Fruit fly (Drosophila melanogaster): ENCODE data around the gene Trpml.
A peak's percentile ranks its signal among the peaks of the same experiment; 100 is the strongest.

Trpml gene

dm6 chr3L:19674317-19674716 is 43.8 kb downstream of the Trpml start (continued):
- TF ChIP-seq prd (optimal IDR thresholded peaks at IDR 0.05) (no peak), prd (GFP tag; IDR thresholded peaks at IDR 0.05) (peak; percentile 58; the same call in 2 of the 3 replicates), Xrp1 (GFP tag; IDR thresholded peaks at IDR 0.05) (peak; percentile 42; the same call in 1 of the 2 replicates), CG4730 (GFP tag; IDR thresholded peaks at IDR 0.05) (no peak), CG30403 (GFP tag; optimal IDR thresholded peaks at IDR 0.05) (peak; percentile 14), esg (GFP tag; conservative IDR thresholded peaks at IDR 0.05) (no peak; the same call in 1 of the 2 replicates), ewg (GFP tag; optimal IDR thresholded peaks at IDR 0.05) (no peak), D (optimal IDR thresholded peaks at IDR 0.05) (no peak), D (GFP tag; optimal IDR thresholded peaks at IDR 0.05) (peak; percentile 22), amos (GFP tag; IDR thresholded peaks at IDR 0.05; ENCODE audit: partially characterized antibody) (no peak), Atf-2 (GFP tag; optimal IDR thresholded peaks at IDR 0.05) (no peak), CG4820 (GFP tag; optimal IDR thresholded peaks at IDR 0.05) (peak; percentile 22), gro (GFP tag; optimal IDR thresholded peaks at IDR 0.05) (no peak), grau (tag; optimal IDR thresholded peaks at IDR 0.05) (peak; percentile 4), gsb-n (tag; optimal IDR thresholded peaks at IDR 0.05) (peak; percentile 29), Hr78 (GFP tag; optimal IDR thresholded peaks at IDR 0.05) (peak in 1 of 2 experiments; percentile 36), Oaz (GFP tag; IDR thresholded peaks at IDR 0.05) (no peak), caup (GFP tag; optimal IDR thresholded peaks at IDR 0.05; ENCODE audit: severe bottlenecking) (no peak), CG4707 (GFP tag; optimal IDR thresholded peaks at IDR 0.05) (no peak), pb (GFP tag; optimal IDR thresholded peaks at IDR 0.05) (no peak), CG3163 (GFP tag; optimal IDR thresholded peaks at IDR 0.05) (no peak), pita (GFP tag; optimal IDR thresholded peaks at IDR 0.05) (no peak), HmgZ (tag; optimal IDR thresholded peaks at IDR 0.05) (no peak), BtbVII (GFP tag; optimal IDR thresholded peaks at IDR 0.05) (no peak), pho (GFP tag; optimal IDR thresholded peaks at IDR 0.05) (no peak), CG11723 (GFP tag; optimal IDR thresholded peaks at IDR 0.05) (no peak), CG11695 (GFP tag; IDR thresholded peaks at IDR 0.05) (0 out of 3 replicates have a peak, but pooled peaks have one; percentile 14), ac (GFP tag; optimal IDR thresholded peaks at IDR 0.05) (no peak), CG1603 (tag; optimal IDR thresholded peaks at IDR 0.05) (peak; percentile 58), Usf (GFP tag; optimal IDR thresholded peaks at IDR 0.05) (peak; percentile 13), CG7372 (GFP tag; IDR thresholded peaks at IDR 0.05) (no peak), CG15073 (GFP tag; optimal IDR thresholded peaks at IDR 0.05) (no peak), crol (GFP tag; IDR thresholded peaks at IDR 0.05) (0 out of 2 replicates have a peak, but pooled peaks have one; percentile 26), CG11560 (tag; IDR thresholded peaks at IDR 0.05) (no peak), CG6254 (GFP tag; optimal IDR thresholded peaks at IDR 0.05) (peak; percentile 25), CG11504 (tag; optimal IDR thresholded peaks at IDR 0.05) (peak; percentile 52), mirr (GFP tag; optimal IDR thresholded peaks at IDR 0.05) (no peak), Taf1 (GFP tag; IDR thresholded peaks at IDR 0.05) (no peak), jumu (GFP tag; optimal IDR thresholded peaks at IDR 0.05) (peak; percentile 9), Trl (optimal IDR thresholded peaks at IDR 0.05) (no peak), Trl (GFP tag; optimal IDR thresholded peaks at IDR 0.05) (no peak), CG5953 (GFP tag; IDR thresholded peaks at IDR 0.05) (0 out of 2 replicates have a peak, but pooled peaks have one; percentile 25), sisA (GFP tag; IDR thresholded peaks at IDR 0.05) (peak; percentile 37; the same call in 1 of the 2 replicates), CG11398 (GFP tag; optimal IDR thresholded peaks at IDR 0.05) (no peak), lmd (GFP tag; IDR thresholded peaks at IDR 0.05) (peak; percentile 9; the same call in 1 of the 2 replicates), Drgx (GFP tag; IDR thresholded peaks at IDR 0.05) (peak; percentile 55), unpg (GFP tag; optimal IDR thresholded peaks at IDR 0.05) (peak; percentile 49), gsb (GFP tag; IDR thresholded peaks at IDR 0.05) (no peak), fd96Cb (tag; optimal IDR thresholded peaks at IDR 0.05) (peak; percentile 38), dmrt11E (tag; optimal IDR thresholded peaks at IDR 0.05) (peak; percentile 62), ftz-f1 (GFP tag; optimal IDR thresholded peaks at IDR 0.05) (no peak)

Data from whole organism, embryonic.